Fruit fly (Drosophila melanogaster) whole organism, embryonic: ENCODE measurements around the gene CG3348.

ENCODE experiments used
- Bgb ChIP-seq: fragments of 200-800 bp; sonication (Bioruptor generic); IDR thresholded peaks from 2 replicates; pipeline ENCODE4 v1.3.6; 2022; ENCODE audit warnings: missing biosample characterization, missing genetic modification characterization; ENCODE audit not compliant: partially characterized antibody
- CG10321 ChIP-seq: fragments of 200-800 bp; sonication (Bioruptor generic); IDR thresholded peaks from 2 replicates; pipeline ENCODE4 v1.3.6; 2022; ENCODE audit warnings: missing biosample characterization, missing genetic modification characterization
- CG10543 ChIP-seq: fragments of 200-800 bp; sonication (Bioruptor generic); optimal IDR thresholded peaks from 3 replicates; lab custom pipeline; 2017; ENCODE audit warnings: missing biosample characterization, mild to moderate bottlenecking, missing genetic modification characterization, moderate library complexity
- CG12659 ChIP-seq: fragments of 200-800 bp; sonication (Bioruptor generic); optimal IDR thresholded peaks from 3 replicates; lab custom pipeline; 2017; ENCODE audit warnings: mild to moderate bottlenecking, missing biosample characterization, missing genetic modification reagents, missing genetic modification characterization
- CG14710 ChIP-seq: fragments of 200-800 bp; sonication (Bioruptor generic); optimal IDR thresholded peaks from 3 replicates; lab custom pipeline; 2019; ENCODE audit warnings: missing biosample characterization, mild to moderate bottlenecking, missing genetic modification characterization, moderate library complexity
- CG15514 ChIP-seq: fragments of 200-800 bp; sonication (Bioruptor generic); optimal IDR thresholded peaks from 3 replicates; lab custom pipeline; 2017; ENCODE audit warnings: missing biosample characterization, missing genetic modification characterization, mild to moderate bottlenecking, moderate library complexity, missing genetic modification reagents
- CG17359 ChIP-seq: fragments of 200-800 bp; sonication (Bioruptor generic); optimal IDR thresholded peaks from 3 replicates; lab custom pipeline; 2018; ENCODE audit warnings: missing biosample characterization, mild to moderate bottlenecking, missing genetic modification characterization, moderate library complexity
- CG17912 ChIP-seq: fragments of 200-800 bp; sonication (Bioruptor generic); optimal IDR thresholded peaks from 2 replicates; lab custom pipeline; 2018; ENCODE audit warnings: missing biosample characterization, mild to moderate bottlenecking, missing genetic modification characterization
- CG32772 ChIP-seq: fragments of 200-800 bp; sonication (Bioruptor generic); IDR thresholded peaks from 2 replicates; pipeline ENCODE4 v1.3.6; 2022; ENCODE audit warnings: missing biosample characterization, missing genetic modification characterization
- CG4617 ChIP-seq: fragments of 200-800 bp; sonication (Bioruptor generic); optimal IDR thresholded peaks from 3 replicates; lab custom pipeline; 2016; ENCODE audit warnings: missing biosample characterization, missing genetic modification characterization, borderline replicate concordance
- CG6254 ChIP-seq: fragments of 200-800 bp; sonication (Bioruptor generic); optimal IDR thresholded peaks from 3 replicates; lab custom pipeline; 2017; ENCODE audit warnings: mild to moderate bottlenecking, missing biosample characterization, missing genetic modification reagents, missing genetic modification characterization
- CG6683 ChIP-seq: fragments of 200-800 bp; sonication (Bioruptor generic); optimal IDR thresholded peaks from 2 replicates; lab custom pipeline; 2017; ENCODE audit warnings: missing biosample characterization, mild to moderate bottlenecking, missing genetic modification characterization, missing genetic modification reagents
- CG7928 ChIP-seq: fragments of 200-800 bp; sonication (Bioruptor generic); optimal IDR thresholded peaks from 2 replicates; lab custom pipeline; 2017; ENCODE audit warnings: missing biosample characterization, mild to moderate bottlenecking, missing genetic modification characterization
- CG9797 ChIP-seq: fragments of 200-800 bp; sonication (Bioruptor generic); optimal IDR thresholded peaks from 3 replicates; lab custom pipeline; 2018; ENCODE audit warnings: missing biosample characterization, mild to moderate bottlenecking, missing genetic modification characterization
- Chrac-16 ChIP-seq: fragments of 200-800 bp; sonication (Bioruptor generic); optimal IDR thresholded peaks from 3 replicates; lab custom pipeline; 2016; ENCODE audit warnings: missing biosample characterization, missing genetic modification characterization
- Dp ChIP-seq: fragments of 200-800 bp; sonication (Bioruptor generic); optimal IDR thresholded peaks from 2 replicates; lab custom pipeline; 2018; ENCODE audit warnings: missing biosample characterization, mild to moderate bottlenecking, missing genetic modification characterization, moderate library complexity
- E2f2 ChIP-seq: fragments of 200-800 bp; sonication (Bioruptor generic); IDR thresholded peaks from 2 replicates; pipeline ENCODE4 v1.3.6; 2022; ENCODE audit warnings: missing biosample characterization, missing genetic modification characterization
- Ets65A ChIP-seq: fragments of 200-800 bp; sonication (Bioruptor generic); peaks from one replicate; lab custom pipeline; 2016; ENCODE audit warnings: missing biosample characterization, missing genetic modification characterization
- Hmx ChIP-seq: fragments of 200-800 bp; sonication (Bioruptor generic); optimal IDR thresholded peaks from 2 replicates; lab custom pipeline; 2016; ENCODE audit warnings: missing biosample characterization, missing genetic modification characterization
- Hr39 ChIP-seq: fragments of >200 bp; optimal IDR thresholded peaks from 2 replicates; lab custom pipeline; 2017
- MBD-R2 ChIP-seq: fragments of 200-800 bp; sonication (Bioruptor generic); IDR thresholded peaks from 2 replicates; pipeline ENCODE4 v1.3.6; 2022; ENCODE audit warnings: missing biosample characterization, missing genetic modification characterization
- Myb ChIP-seq: fragments of 200-800 bp; sonication (Bioruptor generic); optimal IDR thresholded peaks from 2 replicates; lab custom pipeline; 2016; ENCODE audit warnings: missing biosample characterization, missing genetic modification characterization
- Oaz ChIP-seq: fragments of 200-800 bp; sonication (Bioruptor generic); IDR thresholded peaks from 2 replicates; pipeline ENCODE4 v1.3.6; 2022; ENCODE audit warnings: missing biosample characterization, missing genetic modification characterization
- Sry-δ ChIP-seq: fragments of 200-800 bp; sonication (Bioruptor generic); optimal IDR thresholded peaks from 2 replicates; lab custom pipeline; 2016; ENCODE audit warnings: missing biosample characterization, missing genetic modification characterization
- YL-1 ChIP-seq: fragments of 200-800 bp; sonication (Bioruptor generic); optimal IDR thresholded peaks from 3 replicates; lab custom pipeline; 2017; ENCODE audit warnings: missing biosample characterization, mild to moderate bottlenecking, missing genetic modification characterization
- amos ChIP-seq: fragments of 200-800 bp; sonication (Bioruptor generic); IDR thresholded peaks from 2 replicates; pipeline ENCODE4 v1.3.6; 2022; ENCODE audit warnings: missing biosample characterization, missing genetic modification characterization; ENCODE audit not compliant: partially characterized antibody
- fd102C ChIP-seq: fragments of 200-800 bp; sonication (Bioruptor generic); optimal IDR thresholded peaks from 2 replicates; lab custom pipeline; 2018; ENCODE audit warnings: missing biosample characterization, mild to moderate bottlenecking, missing genetic modification characterization, moderate library complexity
- gcm2 ChIP-seq: fragments of 200-800 bp; sonication (Bioruptor generic); optimal IDR thresholded peaks from 2 replicates; lab custom pipeline; 2016; ENCODE audit warnings: missing biosample characterization, missing genetic modification characterization
- gfzf ChIP-seq: fragments of 200-800 bp; sonication (Bioruptor generic); optimal IDR thresholded peaks from 2 replicates; lab custom pipeline; 2016; ENCODE audit warnings: missing biosample characterization, mild to moderate bottlenecking, missing genetic modification characterization, moderate library complexity
- her ChIP-seq: fragments of 200-800 bp; sonication (Bioruptor generic); optimal IDR thresholded peaks from 2 replicates; lab custom pipeline; 2016; ENCODE audit warnings: missing biosample characterization, missing genetic modification characterization
- lov ChIP-seq, 2 experiments: fragments of 200-800 bp in 1 of 2; fragments of >200 bp in 1 of 2; sonication (Bioruptor generic) in 1 of 2; IDR thresholded peaks in 1 of 2; optimal IDR thresholded peaks in 1 of 2; 2 replicates in 1 of 2; 3 replicates in 1 of 2; pipeline versions ENCODE4 v1.3.6 to Lab custom; 2017 to 2022; ENCODE audit warnings: missing biosample characterization in 1 of 2, missing genetic modification characterization in 1 of 2
- phol ChIP-seq: fragments of 200-800 bp; sonication (Bioruptor generic); optimal IDR thresholded peaks from 3 replicates; lab custom pipeline; 2018; ENCODE audit warnings: missing biosample characterization, mild to moderate bottlenecking, missing genetic modification characterization, moderate library complexity
- pzg ChIP-seq: fragments of 200-800 bp; sonication (Bioruptor generic); optimal IDR thresholded peaks from 3 replicates; lab custom pipeline; 2018; ENCODE audit warnings: missing biosample characterization, mild to moderate bottlenecking, missing genetic modification characterization, moderate library complexity
- ro ChIP-seq: fragments of 200-800 bp; sonication (Bioruptor generic); IDR thresholded peaks from 2 replicates; pipeline ENCODE4 v1.3.6; 2022; ENCODE audit warnings: missing biosample characterization, missing genetic modification characterization
- sens ChIP-seq: fragments of 200-800 bp; sonication (Bioruptor generic); peaks from one replicate; lab custom pipeline; 2016; ENCODE audit warnings: missing biosample characterization, missing genetic modification characterization
- slp2 ChIP-seq: fragments of 200-800 bp; sonication (Bioruptor generic); optimal IDR thresholded peaks from 2 replicates; lab custom pipeline; 2016; ENCODE audit warnings: missing biosample characterization, missing genetic modification characterization
- so ChIP-seq: fragments of 200-800 bp; sonication (Bioruptor generic); IDR thresholded peaks from 3 replicates; pipeline ENCODE4 v1.3.6; 2022; ENCODE audit warnings: missing biosample characterization, missing genetic modification characterization
- sqz ChIP-seq: fragments of 200-800 bp; sonication (Bioruptor generic); optimal IDR thresholded peaks from 3 replicates; lab custom pipeline; 2018; ENCODE audit warnings: missing biosample characterization, mild to moderate bottlenecking, missing genetic modification characterization
- trem ChIP-seq: fragments of 200-800 bp; optimal IDR thresholded peaks from 3 replicates; lab custom pipeline; 2019; ENCODE audit warnings: missing biosample characterization, mild to moderate bottlenecking, missing genetic modification characterization, moderate library complexity
- trh ChIP-seq: fragments of 200-800 bp; sonication (Bioruptor generic); optimal IDR thresholded peaks from 2 replicates; lab custom pipeline; 2016; ENCODE audit warnings: missing biosample characterization, missing genetic modification characterization
- twi ChIP-seq: fragments of 200-800 bp; optimal IDR thresholded peaks from 2 replicates; lab custom pipeline; 2019; ENCODE audit warnings: missing biosample characterization, mild to moderate bottlenecking, missing genetic modification characterization, moderate library complexity
- unpg ChIP-seq: fragments of 200-800 bp; sonication (Bioruptor generic); optimal IDR thresholded peaks from 3 replicates; lab custom pipeline; 2018; ENCODE audit warnings: missing biosample characterization, mild to moderate bottlenecking, missing genetic modification characterization, moderate library complexity
- vvl ChIP-seq: fragments of 200-800 bp; sonication (Bioruptor generic); IDR thresholded peaks from 2 replicates; pipeline ENCODE4 v1.3.6; 2022; ENCODE audit warnings: missing biosample characterization, missing genetic modification characterization

The CG3348 gene

dm6 chr3R:27273118-27274062 is 18.6 kb downstream of the CG3348 start, which contains the start of gene CG5934 (continued):
- no peak for TF ChIP-seq Oaz (GFP tag; lab: Robert Waterston, UW)
- peak; percentile 33 for TF ChIP-seq slp2 (GFP tag; lab: Kevin White, UChicago)
- TF ChIP-seq twi (tag; lab: Kevin White, UChicago), result no peak
- peak; percentile 67 for TF ChIP-seq MBD-R2
- no peak for TF ChIP-seq ro (GFP tag; lab: Robert Waterston, UW)
- peak; percentile 95 for TF ChIP-seq Ets65A (GFP tag; lab: Kevin White, UChicago)
- TF ChIP-seq amos, result peak; percentile 25; the same call in 1 of the 2 replicates
- no peak for TF ChIP-seq CG6683 (GFP tag; lab: Kevin White, UChicago)
- no peak for TF ChIP-seq gcm2 (GFP tag; lab: Kevin White, UChicago)
- no peak for TF ChIP-seq CG10543 (GFP tag; lab: Kevin White, UChicago)
- no peak for TF ChIP-seq Bgb (GFP tag; lab: Robert Waterston, UW)
- TF ChIP-seq CG7928 (GFP tag; lab: Kevin White, UChicago), result no peak
- TF ChIP-seq fd102C (GFP tag; lab: Kevin White, UChicago), result no peak
- 0 out of 3 replicates have a peak, but pooled peaks have one; percentile 27 for TF ChIP-seq so (GFP tag; lab: Robert Waterston, UW)
- TF ChIP-seq CG17912, result peak; percentile 1

- TF ChIP-seq CG10321 (GFP tag; lab: Robert Waterston, UW) (no peak), Hmx (GFP tag; lab: Kevin White, UChicago) (no peak), so (GFP tag; lab: Robert Waterston, UW) (no peak), YL-1 (GFP tag; lab: Kevin White, UChicago) (no peak), Dp (peak; percentile 20), phol (peak; percentile 31), sqz (GFP tag; lab: Kevin White, UChicago) (peak; percentile 32), Hr39 (lab: Kevin White, UChicago) (no peak), CG14710 (peak; percentile 23), CG9797 (peak; percentile 41), lov (optimal IDR thresholded peaks at IDR 0.05; lab: Kevin White, UChicago) (no peak), lov (GFP tag; IDR thresholded peaks at IDR 0.05; lab: Robert Waterston, UW) (no peak), CG7928 (GFP tag; lab: Kevin White, UChicago) (no peak), Sry-δ (GFP tag; lab: Kevin White, UChicago) (peak; percentile 8), vvl (no peak), pzg (GFP tag; lab: Kevin White, UChicago) (peak; percentile 7), CG15514 (GFP tag; lab: Kevin White, UChicago) (peak; percentile 22), Chrac-16 (no peak), trem (tag; lab: Kevin White, UChicago) (peak; percentile 41), her (GFP tag; lab: Kevin White, UChicago) (no peak), sens (GFP tag; lab: Kevin White, UChicago) (peak; percentile 72), CG17359 (tag; lab: Kevin White, UChicago) (peak; percentile 36), CG6254 (GFP tag; lab: Kevin White, UChicago) (no peak), CG12659 (GFP tag; lab: Kevin White, UChicago) (peak; percentile 4), unpg (GFP tag; lab: Kevin White, UChicago) (no peak), gfzf (GFP tag; lab: Kevin White, UChicago) (peak; percentile 78), MBD-R2 (peak; percentile 52), CG32772 (GFP tag; lab: Robert Waterston, UW) (0 out of 2 replicates have a peak, but pooled peaks have one; percentile 40), E2f2 (GFP tag; lab: Robert Waterston, UW) (peak; percentile 41; the same call in 1 of the 2 replicates), trh (GFP tag; lab: Kevin White, UChicago) (no peak), Myb (GFP tag; lab: Kevin White, UChicago) (peak; percentile 23), CG4617 (GFP tag; lab: Kevin White, UChicago) (peak; percentile 37)
These were observed 19.8 kb downstream of the CG3348 start for dm6 chr3R:27272233-27272632.
